Fruit fly (Drosophila melanogaster) whole organism, prepupa: ENCODE measurements around the gene Cdc42.

Experiments
- Blimp-1 ChIP-seq: fragments of 200-800 bp; sonication (Bioruptor generic); optimal IDR thresholded peaks from 3 replicates; lab custom pipeline; 2017; ENCODE audit warnings: missing biosample characterization, missing genetic modification characterization, mild to moderate bottlenecking, moderate library complexity, missing genetic modification reagents
- CG15336 ChIP-seq: fragments of 200-800 bp; sonication (Bioruptor generic); IDR thresholded peaks from 2 replicates; pipeline ENCODE4 v1.3.6; 2022; ENCODE audit warnings: missing biosample characterization, missing genetic modification characterization
- CG1621 ChIP-seq: fragments of 200-800 bp; sonication (Bioruptor generic); optimal IDR thresholded peaks from 3 replicates; lab custom pipeline; 2018; ENCODE audit warnings: missing biosample characterization, mild to moderate bottlenecking, missing genetic modification characterization
- CG6854 ChIP-seq: fragments of 200-800 bp; sonication (Bioruptor generic); optimal IDR thresholded peaks from 2 replicates; lab custom pipeline; 2017; ENCODE audit warnings: missing biosample characterization, mild to moderate bottlenecking, missing genetic modification characterization
- Ets96B ChIP-seq: fragments of 200-800 bp; optimal IDR thresholded peaks from 2 replicates; lab custom pipeline; 2019; ENCODE audit warnings: missing biosample characterization, mild to moderate bottlenecking, missing genetic modification characterization, moderate library complexity
- Gug ChIP-seq: fragments of 200-800 bp; sonication (Bioruptor generic); IDR thresholded peaks from 2 replicates; pipeline ENCODE4 v1.3.6; 2022; ENCODE audit warnings: missing biosample characterization, missing genetic modification characterization
- Sox102F ChIP-seq: fragments of 200-800 bp; sonication (Bioruptor generic); optimal IDR thresholded peaks from 2 replicates; lab custom pipeline; 2016; ENCODE audit warnings: missing biosample characterization, mild to moderate bottlenecking, missing genetic modification characterization
- eg ChIP-seq: fragments of 200-800 bp; sonication (Bioruptor generic); IDR thresholded peaks from 3 replicates; pipeline ENCODE4 v1.3.6; 2022; ENCODE audit warnings: missing biosample characterization, missing genetic modification characterization
- ss ChIP-seq, 2 experiments: fragments of 200-800 bp; sonication (Bioruptor generic); optimal IDR thresholded peaks; 2 replicates in 1 of 2; 3 replicates in 1 of 2; lab custom pipeline; 2017 to 2018; ENCODE audit warnings: mild to moderate bottlenecking in 2 of 2, missing biosample characterization in 2 of 2, missing genetic modification characterization in 2 of 2, moderate library complexity in 1 of 2
- topi ChIP-seq: fragments of 200-800 bp; sonication (Bioruptor generic); optimal IDR thresholded peaks from 3 replicates; lab custom pipeline; 2016; ENCODE audit warnings: missing biosample characterization, missing genetic modification characterization
- vri ChIP-seq: fragments of 200-800 bp; sonication (Bioruptor generic); optimal IDR thresholded peaks from 3 replicates; lab custom pipeline; 2016; ENCODE audit warnings: missing biosample characterization, mild to moderate bottlenecking, missing genetic modification characterization

dm6 chrX:19716325-19716917 is 19.5 kb downstream of the Cdc42 start:
- no peak for TF ChIP-seq Blimp-1 (GFP tag; lab: Kevin White, UChicago)
- TF ChIP-seq topi (GFP tag; lab: Kevin White, UChicago): no peak
- no peak for TF ChIP-seq CG15336 (GFP tag; lab: Robert Waterston, UW)
- no peak for TF ChIP-seq CG1621 (tag; lab: Kevin White, UChicago)
- TF ChIP-seq Sox102F (GFP tag; lab: Kevin White, UChicago): no peak
- TF ChIP-seq vri: no peak
- TF ChIP-seq eg (GFP tag; lab: Robert Waterston, UW): no peak
- no peak for TF ChIP-seq Ets96B (tag; lab: Kevin White, UChicago)
- TF ChIP-seq ss (GFP tag; optimal IDR thresholded peaks at IDR 0.05; lab: Kevin White, UChicago): no peak
- TF ChIP-seq Gug (GFP tag; lab: Robert Waterston, UW): no peak
- TF ChIP-seq CG6854 (GFP tag; lab: Kevin White, UChicago): no peak
